Fruit fly (Drosophila melanogaster): ENCODE measurements around the gene HIP-R.
"Not testable (repeated sequence)": the region's sequence is repeated elsewhere in the genome, so short reads cannot be mapped to it uniquely, and the experiment has no call there.

The HIP-R gene

dm6 chrX:3789284-3789683, 485 bp upstream of the HIP-R start:
- TF ChIP-seq EcR (GFP tag; optimal IDR thresholded peaks at IDR 0.05), result no peak

dm6 chrX:3792923-3793322, 3.2 kb downstream of the HIP-R start, which contains the start of gene Crg-1:
Gene Crg-1 (plus strand): TSS chrX:3793223.
- TF ChIP-seq usp (GFP tag; optimal IDR thresholded peaks at IDR 0.05); psq (optimal IDR thresholded peaks at IDR 0.05); EcR (GFP tag; optimal IDR thresholded peaks at IDR 0.05): not testable (repeated sequence)

dm6 chrX:3798919-3799318, 9.2 kb downstream of the HIP-R start, which contains the start of gene HIP:
Gene HIP (plus strand): TSS chrX:3799150.
- TF ChIP-seq Dll (optimal IDR thresholded peaks at IDR 0.05); usp (GFP tag; optimal IDR thresholded peaks at IDR 0.05); psq (optimal IDR thresholded peaks at IDR 0.05): not testable (repeated sequence)

dm6 chrX:3802016-3802415, 12.2 kb downstream of the HIP-R start, which contains the start of gene fd3F:
Gene fd3F (plus strand): TSS chrX:3802316.
- not testable (repeated sequence) for TF ChIP-seq psq (optimal IDR thresholded peaks at IDR 0.05); usp (GFP tag; optimal IDR thresholded peaks at IDR 0.05); CG8478 (optimal IDR thresholded peaks at IDR 0.05)

dm6 chrX:3808467-3808866, 18.7 kb downstream of the HIP-R start:
- TF ChIP-seq Dll (optimal IDR thresholded peaks at IDR 0.05) (no peak), EcR (GFP tag; optimal IDR thresholded peaks at IDR 0.05) (no peak), psq (optimal IDR thresholded peaks at IDR 0.05) (no peak)

- TF ChIP-seq psq (optimal IDR thresholded peaks at IDR 0.05), result no peak
- TF ChIP-seq CG8478 (optimal IDR thresholded peaks at IDR 0.05), result no peak
- no peak for TF ChIP-seq usp (GFP tag; optimal IDR thresholded peaks at IDR 0.05)
- TF ChIP-seq Dll (optimal IDR thresholded peaks at IDR 0.05), result no peak
- no peak for TF ChIP-seq EcR (GFP tag; optimal IDR thresholded peaks at IDR 0.05)
- no peak for TF ChIP-seq pan (optimal IDR thresholded peaks at IDR 0.05)
Observed at dm6 chrX:3809085-3809484, 19.3 kb downstream of the HIP-R start.

- no peak for TF ChIP-seq usp (GFP tag; optimal IDR thresholded peaks at IDR 0.05)
Observed at dm6 chrX:3811340-3811788, 21.6 kb downstream of the HIP-R start, which contains the start of gene ec. Gene ec (plus strand): TSS chrX:3811698.

dm6 chrX:3815663-3816062, 25.9 kb downstream of the HIP-R start:
- no peak for TF ChIP-seq pan (optimal IDR thresholded peaks at IDR 0.05)
- no peak for TF ChIP-seq Dll (optimal IDR thresholded peaks at IDR 0.05)
- no peak for TF ChIP-seq psq (optimal IDR thresholded peaks at IDR 0.05)
- no peak for TF ChIP-seq usp (GFP tag; optimal IDR thresholded peaks at IDR 0.05)
- no peak for TF ChIP-seq EcR (GFP tag; optimal IDR thresholded peaks at IDR 0.05)
- no peak for TF ChIP-seq CG8478 (optimal IDR thresholded peaks at IDR 0.05)

dm6 chrX:3819470-3819869, 29.7 kb downstream of the HIP-R start:
- TF ChIP-seq psq (optimal IDR thresholded peaks at IDR 0.05), result no peak

- no peak for TF ChIP-seq usp (GFP tag; optimal IDR thresholded peaks at IDR 0.05)
- no peak for TF ChIP-seq pan (optimal IDR thresholded peaks at IDR 0.05)
- TF ChIP-seq CG8478 (optimal IDR thresholded peaks at IDR 0.05), result no peak
- no peak for TF ChIP-seq Dll (optimal IDR thresholded peaks at IDR 0.05)
- no peak for TF ChIP-seq psq (optimal IDR thresholded peaks at IDR 0.05)
- TF ChIP-seq EcR (GFP tag; optimal IDR thresholded peaks at IDR 0.05), result no peak
Observed at dm6 chrX:3825069-3825468, 35.3 kb downstream of the HIP-R start.

dm6 chrX:3827897-3828296, 38.1 kb downstream of the HIP-R start, which contains the start of gene CG2901:
Gene CG2901 (plus strand): TSS chrX:3828197.
- TF ChIP-seq EcR (GFP tag; optimal IDR thresholded peaks at IDR 0.05) (no peak), Dll (optimal IDR thresholded peaks at IDR 0.05) (no peak)

- TF ChIP-seq usp (GFP tag; optimal IDR thresholded peaks at IDR 0.05) (no peak), pan (optimal IDR thresholded peaks at IDR 0.05) (no peak), CG8478 (optimal IDR thresholded peaks at IDR 0.05) (no peak), Dll (optimal IDR thresholded peaks at IDR 0.05) (no peak), psq (optimal IDR thresholded peaks at IDR 0.05) (no peak), EcR (GFP tag; optimal IDR thresholded peaks at IDR 0.05) (no peak)
Observed at dm6 chrX:3831761-3832160, 42.0 kb downstream of the HIP-R start.

- TF ChIP-seq Dll (optimal IDR thresholded peaks at IDR 0.05) (no peak), psq (optimal IDR thresholded peaks at IDR 0.05) (no peak), pan (optimal IDR thresholded peaks at IDR 0.05) (no peak), CG8478 (optimal IDR thresholded peaks at IDR 0.05) (no peak), usp (GFP tag; optimal IDR thresholded peaks at IDR 0.05) (no peak), EcR (GFP tag; optimal IDR thresholded peaks at IDR 0.05) (no peak)
Observed at dm6 chrX:3832226-3832625, 42.5 kb downstream of the HIP-R start.

- no peak for TF ChIP-seq Dll (optimal IDR thresholded peaks at IDR 0.05)
- TF ChIP-seq CG8478 (optimal IDR thresholded peaks at IDR 0.05), result no peak
- no peak for TF ChIP-seq psq (optimal IDR thresholded peaks at IDR 0.05)
- no peak for TF ChIP-seq usp (GFP tag; optimal IDR thresholded peaks at IDR 0.05)
- no peak for TF ChIP-seq EcR (GFP tag; optimal IDR thresholded peaks at IDR 0.05)
- no peak for TF ChIP-seq pan (optimal IDR thresholded peaks at IDR 0.05)
Observed at dm6 chrX:3833109-3833657, 43.4 kb downstream of the HIP-R start.
